Fruit fly (Drosophila melanogaster) whole organism, adult: ENCODE data around the gene CG9926.

Experiments
- CG12768 ChIP-seq: fragments of 200-800 bp; sonication (Bioruptor generic); optimal IDR thresholded peaks from 2 replicates; lab custom pipeline; 2017; ENCODE audit warnings: missing biosample characterization, missing genetic modification characterization, mild to moderate bottlenecking, moderate library complexity, missing genetic modification reagents
- CG14711 ChIP-seq: fragments of 200-800 bp; sonication (Bioruptor generic); optimal IDR thresholded peaks from 2 replicates; lab custom pipeline; 2018; ENCODE audit warnings: missing biosample characterization, mild to moderate bottlenecking, missing genetic modification characterization, moderate library complexity
- CG1620 ChIP-seq: fragments of 200-800 bp; sonication (Bioruptor generic); optimal IDR thresholded peaks from 2 replicates; lab custom pipeline; 2016; ENCODE audit warnings: missing biosample characterization, missing genetic modification characterization
- CG33017 ChIP-seq: fragments of 200-800 bp; sonication (Bioruptor generic); optimal IDR thresholded peaks from 2 replicates; lab custom pipeline; 2018; ENCODE audit warnings: missing biosample characterization, mild to moderate bottlenecking, missing genetic modification characterization, moderate library complexity
- CG5204 ChIP-seq: fragments of 200-800 bp; sonication (Bioruptor generic); optimal IDR thresholded peaks from 2 replicates; lab custom pipeline; 2016; ENCODE audit warnings: missing biosample characterization, missing genetic modification characterization
- CG7045 ChIP-seq: fragments of 200-800 bp; sonication (Bioruptor generic); optimal IDR thresholded peaks from 2 replicates; lab custom pipeline; 2017; ENCODE audit warnings: missing biosample characterization, mild to moderate bottlenecking, missing genetic modification characterization
- Clk ChIP-seq: fragments of 200-800 bp; sonication (Bioruptor generic); optimal IDR thresholded peaks from 2 replicates; lab custom pipeline; 2017; ENCODE audit warnings: missing biosample characterization, missing genetic modification characterization
- Hr96 ChIP-seq: fragments of 200-800 bp; sonication (Bioruptor generic); optimal IDR thresholded peaks from 2 replicates; lab custom pipeline; 2016; ENCODE audit warnings: missing biosample characterization, missing genetic modification characterization
- bab1 ChIP-seq: fragments of 200-800 bp; sonication (Bioruptor generic); optimal IDR thresholded peaks from 3 replicates; lab custom pipeline; 2019; ENCODE audit warnings: missing biosample characterization, mild to moderate bottlenecking, missing genetic modification characterization, moderate library complexity
- cnc ChIP-seq, 2 experiments: fragments of >200 bp; optimal IDR thresholded peaks; 2 replicates each; lab custom pipeline; 2017
- tj ChIP-seq: fragments of 200-800 bp; sonication (Bioruptor generic); optimal IDR thresholded peaks from 3 replicates; lab custom pipeline; 2017; ENCODE audit warnings: missing biosample characterization, mild to moderate bottlenecking, missing genetic modification characterization, moderate library complexity
- toe ChIP-seq: fragments of 200-800 bp; sonication (Bioruptor generic); optimal IDR thresholded peaks from 2 replicates; lab custom pipeline; 2016; ENCODE audit warnings: missing biosample characterization, missing genetic modification characterization

- TF ChIP-seq CG12768 (GFP tag; lab: Kevin White, UChicago) = no peak
- no peak for TF ChIP-seq Clk
- TF ChIP-seq bab1 = no peak
- TF ChIP-seq tj (GFP tag; lab: Kevin White, UChicago) = no peak
- TF ChIP-seq CG33017 (tag; lab: Kevin White, UChicago) = no peak
- no peak for TF ChIP-seq toe
- TF ChIP-seq cnc (optimal IDR thresholded peaks at IDR 0.05; lab: Kevin White, UChicago) = no peak
- TF ChIP-seq CG7045 = no peak
- TF ChIP-seq CG1620 = no peak
- TF ChIP-seq Hr96 (GFP tag; lab: Kevin White, UChicago) = no peak
- no peak for TF ChIP-seq CG14711 (tag; lab: Kevin White, UChicago)
- TF ChIP-seq CG5204 = no peak
These were observed 29.0 kb downstream of the CG9926 start for dm6 chr3R:13921806-13922515.
